Fruit fly (Drosophila melanogaster) ovary, adult (tissue): ENCODE measurements around the gene CG13850.

Source experiments
- CG17801 ChIP-seq: fragments of 200-800 bp; optimal IDR thresholded peaks from 2 replicates; lab custom pipeline; 2019; ENCODE audit warnings: missing biosample characterization, mild to moderate bottlenecking, missing genetic modification characterization, moderate library complexity; ENCODE audit not compliant: partially characterized antibody

The CG13850 gene

DNA sequence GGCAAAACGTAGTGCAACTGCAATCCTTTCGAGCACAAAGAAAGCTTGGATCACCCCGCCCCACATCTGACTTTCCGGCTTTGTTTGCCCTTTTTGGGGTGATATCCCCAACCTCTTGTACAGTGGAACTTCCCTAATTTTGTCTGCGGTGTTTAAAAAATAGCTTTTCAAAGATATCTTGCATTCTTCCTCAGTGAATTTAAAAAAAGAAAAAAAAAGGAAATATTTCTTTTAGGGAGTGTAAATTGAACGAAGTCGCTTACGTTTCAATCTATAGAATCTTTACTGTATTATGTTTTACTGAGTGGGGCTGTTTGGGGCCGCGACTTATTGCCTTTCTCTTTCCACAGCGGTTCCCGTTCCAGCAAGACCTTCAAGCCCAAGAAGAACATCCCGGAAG lies 10.9 kb upstream of the CG13850 start:
- peak; percentile 67 for TF ChIP-seq CG17801 (GFP tag; lab: Kevin White, UChicago)

DNA sequence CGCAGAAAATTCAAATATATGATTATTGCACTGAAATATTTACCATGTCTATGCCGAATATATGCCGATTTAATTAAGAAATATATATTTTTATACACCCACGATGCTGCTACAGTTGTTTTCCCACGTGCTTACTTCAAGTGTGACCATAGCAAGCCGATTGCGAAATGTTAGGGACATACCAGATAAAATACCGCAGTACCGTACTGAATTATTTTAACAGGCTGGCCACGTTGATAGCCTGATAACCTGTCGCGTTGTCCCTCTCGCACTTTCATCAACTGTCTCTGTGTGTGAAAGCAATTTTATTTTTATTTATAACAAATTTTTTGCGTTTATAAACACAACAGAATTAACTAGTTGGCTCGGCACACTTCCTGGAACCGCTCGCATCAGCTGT lies 10.2 kb upstream of the CG13850 start, which contains the start of the genes Nop56 and mats:
TSS of gene Nop56 (minus strand) at position 158 of the 400 bp plus-strand sequence.
TSS of gene mats (plus strand) at position 251 of the 400 bp plus-strand sequence.
- peak; percentile 59 for TF ChIP-seq CG17801 (GFP tag; lab: Kevin White, UChicago)

DNA sequence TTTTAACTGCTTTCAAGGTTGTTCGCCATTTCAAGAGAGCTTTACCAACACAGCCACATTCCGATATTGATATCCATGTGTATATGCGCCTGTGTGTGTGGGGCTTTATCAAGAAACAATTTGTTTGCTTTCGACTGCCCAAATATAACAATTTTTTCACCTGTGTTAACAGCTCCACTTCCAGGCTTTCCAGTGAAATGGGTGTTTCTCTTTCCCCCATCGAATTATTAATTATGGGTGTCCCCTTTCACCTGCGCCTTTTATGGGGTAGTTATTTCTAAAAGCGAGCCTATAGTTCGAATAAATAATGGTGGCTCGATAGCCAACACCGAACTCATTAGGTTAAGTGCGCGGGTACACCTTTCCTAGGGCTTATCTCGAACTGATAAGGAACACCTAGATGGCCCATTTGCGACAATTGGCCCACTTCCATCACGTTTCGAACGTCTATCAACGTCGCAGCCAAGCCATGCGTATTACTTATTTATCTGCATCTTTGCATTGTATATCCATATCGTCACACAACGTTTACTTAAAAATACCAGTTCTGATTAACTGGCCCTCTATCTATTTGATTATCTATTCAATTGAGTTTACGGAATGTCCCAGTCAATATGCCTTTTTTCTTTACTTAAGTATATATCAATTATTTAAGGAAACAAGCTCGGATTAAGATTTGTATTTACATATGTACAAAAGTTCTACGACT lies 1.3 kb upstream of the CG13850 start:
- TF ChIP-seq CG17801 (GFP tag; lab: Kevin White, UChicago) = no peak

DNA sequence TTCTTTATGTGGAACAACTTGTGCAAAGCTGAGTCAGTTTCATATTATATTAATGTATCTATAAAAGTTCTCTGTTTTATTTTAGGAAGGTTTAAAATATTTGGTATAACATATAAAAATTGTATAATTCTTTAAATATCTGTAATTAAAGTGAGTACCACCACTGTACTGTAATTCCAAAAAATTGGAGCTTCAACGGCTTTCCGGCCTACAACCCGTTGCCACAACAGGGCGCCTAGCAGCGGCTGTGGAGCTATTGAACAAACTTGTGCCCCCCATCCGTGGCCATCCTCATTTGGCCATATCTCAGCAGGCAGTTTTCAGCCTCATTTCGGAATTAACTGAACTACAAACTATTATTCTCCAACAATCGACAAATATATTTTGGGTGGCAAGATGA lies 5.1 kb downstream of the CG13850 start, which contains the start of gene CG13855:
TSS of gene CG13855 (plus strand) at position 301 of the 400 bp plus-strand sequence.
- TF ChIP-seq CG17801 (GFP tag; lab: Kevin White, UChicago) = no peak

DNA sequence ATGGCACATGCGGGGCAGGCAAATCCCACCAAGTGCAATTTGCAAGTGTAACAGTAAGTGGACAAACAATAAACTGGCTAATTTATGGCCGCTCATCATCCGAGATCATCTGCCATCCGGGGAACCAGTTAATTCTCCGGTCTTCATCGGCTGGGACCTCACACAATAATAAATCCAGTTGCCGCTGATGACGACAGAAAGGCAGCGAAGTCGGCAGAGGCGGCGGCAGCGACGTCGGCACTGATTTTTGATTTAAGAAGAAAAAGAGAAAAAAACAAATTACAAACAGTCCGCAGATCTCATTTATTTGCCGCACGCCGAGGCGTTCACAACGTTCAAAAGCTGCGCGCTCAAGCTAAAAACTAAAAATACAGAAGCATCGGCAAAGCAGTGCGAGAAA lies 8.4 kb downstream of the CG13850 start, which contains the start of gene CG13856:
TSS of gene CG13856 (plus strand) at position 301 of the 400 bp plus-strand sequence.
- TF ChIP-seq CG17801 (GFP tag; lab: Kevin White, UChicago) = no peak

DNA sequence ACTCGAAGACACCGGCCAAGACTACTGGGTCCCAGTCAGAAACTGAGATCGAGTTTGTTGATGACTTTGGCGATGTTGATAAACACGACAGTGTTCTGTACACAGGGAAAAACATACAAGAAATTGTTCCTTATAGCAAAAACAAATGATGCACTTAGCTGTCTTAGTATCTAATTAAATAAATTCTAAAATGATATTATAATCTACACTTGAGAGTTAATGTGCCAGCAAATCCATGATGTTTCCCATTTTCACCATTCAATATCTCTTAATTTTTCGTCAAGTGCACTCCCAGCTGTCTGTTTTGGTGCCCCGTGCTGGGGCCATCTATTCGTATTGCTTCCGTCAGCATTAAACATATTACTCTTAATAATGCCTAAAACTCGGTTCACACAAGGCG lies 10.5 kb downstream of the CG13850 start:
- no peak for TF ChIP-seq CG17801 (GFP tag; lab: Kevin White, UChicago)

DNA sequence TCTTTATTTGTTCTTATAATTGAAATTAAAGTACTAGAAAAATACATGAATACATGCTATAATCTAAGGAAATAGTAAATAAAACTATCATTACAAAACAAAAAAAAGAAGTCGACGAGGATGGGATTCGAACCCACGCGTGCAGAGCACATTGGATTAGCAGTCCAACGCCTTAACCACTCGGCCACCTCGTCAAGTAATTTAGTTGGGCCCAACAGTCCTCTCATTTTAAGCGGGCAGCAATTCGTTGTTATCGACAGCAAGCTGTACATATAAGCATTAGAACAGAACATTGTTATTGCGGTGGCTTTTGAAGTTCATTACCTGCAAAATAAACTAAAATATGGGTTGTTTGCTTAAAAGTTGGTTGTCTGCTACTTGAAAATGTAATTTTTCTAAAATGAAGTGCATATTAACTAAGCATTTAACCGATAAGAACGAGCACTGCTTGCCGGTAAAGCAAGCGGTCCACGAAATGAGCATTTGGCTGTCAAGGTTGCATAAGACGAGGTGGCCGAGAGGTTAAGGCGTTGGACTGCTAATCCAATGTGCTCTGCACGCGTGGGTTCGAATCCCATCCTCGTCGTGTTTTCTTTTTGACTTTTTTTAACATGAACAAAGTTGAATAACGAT lies 13.5 kb downstream of the CG13850 start:
- no peak for TF ChIP-seq CG17801 (GFP tag; lab: Kevin White, UChicago)

DNA sequence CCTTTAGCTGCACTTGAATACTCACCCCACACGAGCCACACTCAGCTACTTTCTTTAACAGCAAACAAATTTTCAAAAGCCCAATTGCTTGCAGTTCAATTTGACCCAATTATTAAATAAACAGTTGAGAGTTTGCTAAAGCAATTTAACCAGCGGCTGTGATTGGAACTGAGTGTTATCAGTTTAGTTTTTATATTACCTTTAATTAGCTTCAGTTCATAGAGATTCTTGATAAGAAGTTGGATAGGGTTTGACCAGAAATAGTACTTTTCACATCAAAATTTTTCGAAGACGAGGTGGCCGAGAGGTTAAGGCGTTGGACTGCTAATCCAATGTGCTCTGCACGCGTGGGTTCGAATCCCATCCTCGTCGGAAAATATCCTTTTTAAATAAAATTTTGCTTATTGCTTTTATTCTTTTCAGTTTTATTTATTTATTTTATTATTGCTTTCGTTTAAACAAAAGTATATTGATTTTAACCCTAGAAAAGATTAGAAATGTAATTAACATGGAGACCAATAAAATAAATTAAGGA lies 14.4 kb downstream of the CG13850 start:
- TF ChIP-seq CG17801 (GFP tag; lab: Kevin White, UChicago) = no peak

DNA sequence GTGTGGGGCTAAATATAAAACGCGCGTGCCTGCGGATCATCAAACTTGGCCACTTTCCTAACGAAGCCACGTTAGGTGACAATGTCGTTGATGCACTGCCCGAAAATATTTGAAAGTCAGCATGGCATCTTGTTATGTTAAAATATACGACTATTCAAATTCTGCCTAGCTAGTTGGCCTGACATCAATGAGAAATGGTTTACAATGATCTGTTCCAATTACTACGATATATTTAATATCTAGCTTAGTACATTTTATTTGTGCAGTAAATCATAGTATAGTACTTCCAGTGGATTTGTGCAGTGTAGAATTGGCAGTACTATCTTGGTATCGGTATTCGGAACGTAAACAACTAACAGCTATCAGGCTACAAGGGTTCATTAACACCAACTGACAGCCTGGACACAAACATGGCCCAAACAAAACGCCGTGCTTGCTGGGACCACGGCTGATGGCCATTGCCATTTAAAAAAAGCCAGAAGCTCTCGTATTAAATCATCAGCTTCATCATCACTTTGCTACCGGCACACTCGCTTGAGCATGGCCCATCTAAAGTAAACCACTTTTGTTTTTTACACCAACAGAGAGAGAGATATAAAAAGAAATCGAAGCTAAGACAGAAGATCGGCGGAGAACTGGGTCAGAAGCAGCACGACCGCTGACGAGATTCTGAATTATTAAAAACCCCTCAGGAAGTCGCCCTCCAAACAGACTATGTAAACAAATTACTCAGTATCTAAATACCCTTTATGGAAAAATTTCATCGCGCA lies 15.1 kb downstream of the CG13850 start:
- no peak for TF ChIP-seq CG17801 (GFP tag; lab: Kevin White, UChicago)

DNA sequence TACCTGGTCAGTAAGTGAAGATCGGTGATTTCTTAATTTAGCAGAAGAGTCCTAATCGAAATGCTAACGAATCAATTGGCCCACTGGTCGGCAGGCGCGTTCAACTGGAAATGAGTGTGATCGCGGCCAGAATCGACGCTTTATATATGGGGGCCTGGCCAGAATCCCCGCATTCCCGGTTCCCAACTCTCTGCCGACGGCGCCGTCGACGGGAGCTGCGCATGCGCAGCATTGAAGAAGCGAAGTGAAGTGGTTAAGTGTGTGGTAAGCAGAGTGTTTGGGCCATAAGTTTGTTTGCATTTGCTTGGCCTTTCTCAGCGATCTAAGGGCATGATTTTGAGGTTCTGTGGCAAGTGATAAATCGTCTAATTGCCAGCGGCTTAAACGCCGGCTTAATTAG lies 16.7 kb downstream of the CG13850 start, which contains the start of gene CG13857:
TSS of gene CG13857 (minus strand) at position 101 of the 400 bp plus-strand sequence.
- no peak for TF ChIP-seq CG17801 (GFP tag; lab: Kevin White, UChicago)

DNA sequence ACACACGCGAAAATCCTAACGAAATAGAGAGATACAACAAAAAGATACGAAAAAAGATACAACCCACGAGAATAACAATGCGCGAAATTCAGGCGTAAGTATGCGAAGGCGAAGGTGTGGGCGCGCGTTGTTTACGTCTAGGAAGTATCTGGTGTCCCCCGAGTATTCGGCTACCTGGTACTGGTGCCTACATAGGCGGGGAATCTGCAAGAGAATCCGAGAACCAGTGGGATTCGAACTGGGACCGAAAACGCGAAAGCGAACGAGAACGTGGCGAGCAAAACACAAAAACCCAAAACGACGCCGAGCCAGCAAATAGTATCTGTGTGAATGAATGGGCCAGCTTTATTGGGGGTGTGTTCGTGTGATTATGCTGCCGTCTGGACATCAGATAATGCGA lies 20.6 kb downstream of the CG13850 start:
- no peak for TF ChIP-seq CG17801 (GFP tag; lab: Kevin White, UChicago)

DNA sequence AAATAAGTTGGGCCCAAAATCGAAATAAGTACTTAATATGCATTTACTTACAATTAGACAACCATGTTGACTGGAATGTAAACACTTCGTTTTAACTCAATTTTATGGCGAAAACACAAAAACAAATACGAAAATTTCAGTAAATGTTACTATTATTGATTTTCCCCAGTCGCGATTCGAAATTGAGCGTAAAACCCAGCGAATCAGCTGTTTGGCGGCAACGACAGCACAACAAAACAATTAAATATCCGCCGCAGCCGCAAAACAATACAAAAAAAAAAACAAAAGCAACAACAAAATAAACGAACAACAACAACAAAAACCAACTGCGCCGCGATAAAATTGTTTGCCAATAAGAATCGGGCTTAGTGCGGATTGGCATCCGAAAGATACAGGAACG lies 21.1 kb downstream of the CG13850 start, which contains the start of the genes CAH8 and CG7059:
TSS of gene CAH8 (minus strand) at position 101 of the 400 bp plus-strand sequence.
TSS of gene CG7059 (plus strand) at position 167 of the 400 bp plus-strand sequence.
- TF ChIP-seq CG17801 (GFP tag; lab: Kevin White, UChicago) = no peak

DNA sequence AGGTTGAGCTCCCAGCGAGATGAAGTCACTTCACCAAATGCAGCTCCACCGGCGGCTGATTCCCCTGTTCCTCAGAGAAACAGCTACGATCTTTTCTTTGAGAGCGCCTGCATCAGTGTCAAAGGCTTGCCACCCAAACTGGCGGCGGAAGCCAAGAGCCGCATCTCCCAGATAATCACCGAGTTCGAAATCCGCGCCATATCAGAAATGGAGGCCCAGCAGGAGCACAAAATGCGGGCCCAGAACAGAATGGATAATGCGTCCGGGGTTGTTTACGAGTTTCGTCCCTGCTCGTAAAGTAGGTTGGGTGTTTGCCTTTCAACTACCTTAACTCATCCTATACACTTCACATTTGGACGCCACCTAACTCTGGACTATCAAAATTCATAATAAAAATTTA lies 29.0 kb downstream of the CG13850 start, which contains the start of gene Gpdh3:
TSS of gene Gpdh3 (plus strand) at position 301 of the 400 bp plus-strand sequence.
- TF ChIP-seq CG17801 (GFP tag; lab: Kevin White, UChicago) = no peak

DNA sequence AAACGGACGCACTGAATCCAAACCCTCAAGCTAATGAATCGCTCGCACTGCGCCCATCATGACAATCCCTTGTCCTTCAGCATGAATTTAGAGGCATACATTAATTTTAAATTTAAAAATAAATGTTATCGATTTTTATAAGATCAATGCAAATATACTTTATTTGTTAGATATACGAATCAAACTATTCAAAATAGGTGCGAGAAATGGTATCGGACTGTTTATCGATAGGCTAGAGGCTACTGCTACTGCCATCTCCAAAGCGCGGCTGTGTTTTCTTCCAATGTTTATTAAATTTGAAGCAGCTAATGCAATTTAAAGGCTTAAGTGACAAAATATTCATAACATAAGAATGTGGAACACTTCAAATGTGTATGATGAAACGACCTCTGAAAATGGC lies 29.6 kb downstream of the CG13850 start, which contains the start of gene CG43342:
TSS of gene CG43342 (plus strand) at position 264 of the 400 bp plus-strand sequence.
- TF ChIP-seq CG17801 (GFP tag; lab: Kevin White, UChicago) = no peak
